Fruit fly (Drosophila melanogaster) whole organism, prepupa: ENCODE measurements around the gene CG14646.

Experiments
- achi ChIP-seq: fragments of 200-800 bp; sonication (Bioruptor generic); optimal IDR thresholded peaks from 3 replicates; lab custom pipeline; 2016; ENCODE audit warnings: missing biosample characterization, missing genetic modification characterization
- dac ChIP-seq: fragments of 200-800 bp; sonication (Bioruptor generic); optimal IDR thresholded peaks from 2 replicates; lab custom pipeline; 2017; ENCODE audit warnings: missing biosample characterization, mild to moderate bottlenecking, missing genetic modification characterization
- spab ChIP-seq: fragments of 200-800 bp; sonication (Bioruptor generic); optimal IDR thresholded peaks from 2 replicates; lab custom pipeline; 2017; ENCODE audit warnings: missing biosample characterization, mild to moderate bottlenecking, missing genetic modification characterization, missing genetic modification reagents

DNA sequence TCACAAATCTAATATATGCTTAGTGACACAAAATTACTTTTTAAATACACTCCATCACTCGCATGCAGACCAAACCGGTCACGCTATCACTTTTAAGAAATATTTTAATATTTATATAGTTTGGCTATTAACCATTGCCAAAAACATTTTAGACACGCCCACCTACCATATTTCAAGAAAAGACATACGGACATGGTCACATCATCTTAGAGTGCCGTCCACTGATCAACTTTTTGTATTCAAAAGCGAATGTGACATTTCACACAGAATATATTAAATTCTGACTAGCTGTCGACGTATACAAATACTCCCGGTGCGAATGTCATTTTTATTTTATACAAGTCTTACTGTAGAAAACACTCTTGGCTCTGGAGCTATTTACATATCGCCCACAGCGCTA is 26.0 kb downstream of the CG14646 start, which contains the start of gene CG31528:
- TF ChIP-seq spab (no peak), achi (GFP tag; lab: Kevin White, UChicago) (no peak), dac (GFP tag; lab: Kevin White, UChicago) (no peak)
